Worm (Caenorhabditis elegans): ENCODE data around the gene W02D7.4.

DNA sequence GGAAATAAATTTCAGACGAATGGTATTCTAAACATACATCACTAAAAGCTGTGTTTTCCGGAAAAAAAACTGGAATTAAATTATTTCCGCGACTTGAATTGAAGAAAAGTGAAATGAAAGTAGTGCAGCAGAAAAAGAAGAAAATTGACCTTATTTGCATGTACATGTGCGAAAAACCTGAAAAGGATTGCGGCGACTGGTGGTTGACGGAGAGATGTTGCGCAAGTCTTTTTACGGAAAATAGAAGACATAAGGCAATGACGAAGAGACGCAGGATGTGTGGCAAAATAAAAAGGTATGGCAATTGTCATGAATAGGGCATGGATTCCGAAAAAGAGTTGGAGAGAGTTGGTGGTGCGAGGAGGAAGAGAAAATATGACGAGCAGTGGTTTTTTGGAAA, 42.4 kb downstream of the W02D7.4 start:
- TF ChIP-seq flt-1 (GFP tag; IDR thresholded peaks at IDR 0.05) = no peak
- no peak for TF ChIP-seq ceh-13 (GFP tag; optimal IDR thresholded peaks at IDR 0.05)

All from whole organism, early embryonic.